Fruit fly (Drosophila melanogaster) whole organism: ENCODE data around the gene CG11601.

ENCODE experiments used
- CG8478 ChIP-seq: fragments of >200 bp; optimal IDR thresholded peaks from 2 replicates; lab custom pipeline; 2018; ENCODE audit warnings: inconsistent platforms
- Dll ChIP-seq: fragments of >200 bp; optimal IDR thresholded peaks from 2 replicates; lab custom pipeline; 2017
- EcR ChIP-seq, 2 experiments: fragments of >200 bp; optimal IDR thresholded peaks; 2 replicates each; lab custom pipeline; 2017; ENCODE audit warnings: missing biosample characterization in 2 of 2, missing genetic modification characterization in 2 of 2, missing genetic modification reagents in 2 of 2
- pan ChIP-seq: fragments of >200 bp; optimal IDR thresholded peaks from 2 replicates; lab custom pipeline; 2017
- psq ChIP-seq: fragments of >200 bp; optimal IDR thresholded peaks from 2 replicates; lab custom pipeline; 2017
- usp ChIP-seq: fragments of >200 bp; optimal IDR thresholded peaks from 2 replicates; lab custom pipeline; 2017; ENCODE audit warnings: missing biosample characterization, missing genetic modification characterization, mixed read lengths

Gene CG11601

dm6 chr2L:291657-292056 lies 8.6 kb upstream of the CG11601 start, which contains the start of gene CG3625:
TSS of gene CG3625 (minus strand) at chr2L:291795.
- TF ChIP-seq Dll (lab: Kevin White, UChicago), result no peak
- TF ChIP-seq psq (lab: Kevin White, UChicago), result no peak
- TF ChIP-seq pan (lab: Kevin White, UChicago), result no peak
- no peak for TF ChIP-seq usp (GFP tag; lab: Kevin White, UChicago)
- TF ChIP-seq EcR (GFP tag; optimal IDR thresholded peaks at IDR 0.05; lab: Kevin White, UChicago), result no peak

- no peak for TF ChIP-seq Dll (lab: Kevin White, UChicago)
- TF ChIP-seq EcR (GFP tag; optimal IDR thresholded peaks at IDR 0.05; lab: Kevin White, UChicago), result no peak
- TF ChIP-seq CG8478 (lab: Kevin White, UChicago), result no peak
- TF ChIP-seq usp (GFP tag; lab: Kevin White, UChicago), result no peak
- no peak for TF ChIP-seq pan (lab: Kevin White, UChicago)
- TF ChIP-seq psq (lab: Kevin White, UChicago), result no peak
These were observed 7.9 kb upstream of the CG11601 start for dm6 chr2L:290949-291348.

dm6 chr2L:290373-290772 lies 7.3 kb upstream of the CG11601 start:
- TF ChIP-seq EcR (GFP tag; optimal IDR thresholded peaks at IDR 0.05; lab: Kevin White, UChicago), result no peak
- no peak for TF ChIP-seq psq (lab: Kevin White, UChicago)
- TF ChIP-seq usp (GFP tag; lab: Kevin White, UChicago), result no peak
- TF ChIP-seq Dll (lab: Kevin White, UChicago), result no peak
- TF ChIP-seq CG8478 (lab: Kevin White, UChicago), result no peak
- TF ChIP-seq pan (lab: Kevin White, UChicago), result no peak

dm6 chr2L:289044-289443 lies 6.0 kb upstream of the CG11601 start, which contains the start of gene Amnionless:
TSS of gene Amnionless (minus strand) at chr2L:289144.
- TF ChIP-seq Dll (lab: Kevin White, UChicago) (no peak), CG8478 (lab: Kevin White, UChicago) (no peak), usp (GFP tag; lab: Kevin White, UChicago) (no peak), EcR (GFP tag; optimal IDR thresholded peaks at IDR 0.05; lab: Kevin White, UChicago) (no peak), pan (lab: Kevin White, UChicago) (no peak)

dm6 chr2L:286421-286820 lies 3.4 kb upstream of the CG11601 start:
- no peak for TF ChIP-seq CG8478 (lab: Kevin White, UChicago)
- peak in 1 of 2 experiments; percentile 4 for TF ChIP-seq EcR (GFP tag; optimal IDR thresholded peaks at IDR 0.05; lab: Kevin White, UChicago)

dm6 chr2L:285596-286023 lies 2.5 kb upstream of the CG11601 start:
- TF ChIP-seq CG8478 (lab: Kevin White, UChicago) (no peak), pan (lab: Kevin White, UChicago) (no peak), psq (lab: Kevin White, UChicago) (no peak), Dll (lab: Kevin White, UChicago) (no peak), EcR (GFP tag; optimal IDR thresholded peaks at IDR 0.05; lab: Kevin White, UChicago) (no peak), usp (GFP tag; lab: Kevin White, UChicago) (no peak)

dm6 chr2L:278134-278533 lies 4.9 kb downstream of the CG11601 start, which contains the start of gene CG17078:
TSS of gene CG17078 (minus strand) at chr2L:278234.
- TF ChIP-seq CG8478 (lab: Kevin White, UChicago), result no peak

- TF ChIP-seq EcR (GFP tag; optimal IDR thresholded peaks at IDR 0.05; lab: Kevin White, UChicago) (no peak), CG8478 (lab: Kevin White, UChicago) (no peak), psq (lab: Kevin White, UChicago) (no peak), pan (lab: Kevin White, UChicago) (no peak), Dll (lab: Kevin White, UChicago) (no peak), usp (GFP tag; lab: Kevin White, UChicago) (no peak)
These were observed 5.9 kb downstream of the CG11601 start, which contains the start of gene smo for dm6 chr2L:277122-277671. TSS of gene smo (plus strand) at chr2L:277582.

- TF ChIP-seq EcR (GFP tag; optimal IDR thresholded peaks at IDR 0.05; lab: Kevin White, UChicago) (no peak), Dll (lab: Kevin White, UChicago) (no peak), psq (lab: Kevin White, UChicago) (no peak), CG8478 (lab: Kevin White, UChicago) (no peak), pan (lab: Kevin White, UChicago) (no peak), usp (GFP tag; lab: Kevin White, UChicago) (no peak)
These were observed 9.5 kb downstream of the CG11601 start, which contains the start of the genes mbm and CG11555 for dm6 chr2L:273603-274002. TSS of gene mbm (minus strand) at chr2L:273715. TSS of gene CG11555 (plus strand) at chr2L:273836.

dm6 chr2L:271553-271952 lies 11.5 kb downstream of the CG11601 start, which contains the start of gene Dus1:
TSS of gene Dus1 (minus strand) at chr2L:271744.
- TF ChIP-seq EcR (GFP tag; optimal IDR thresholded peaks at IDR 0.05; lab: Kevin White, UChicago) (no peak), pan (lab: Kevin White, UChicago) (no peak), psq (lab: Kevin White, UChicago) (no peak), Dll (lab: Kevin White, UChicago) (no peak), CG8478 (lab: Kevin White, UChicago) (no peak), usp (GFP tag; lab: Kevin White, UChicago) (no peak)

dm6 chr2L:268788-269187 lies 14.3 kb downstream of the CG11601 start, which contains the start of gene CG3345:
TSS of gene CG3345 (plus strand) at chr2L:269088.
- TF ChIP-seq usp (GFP tag; lab: Kevin White, UChicago), result no peak

dm6 chr2L:267441-268089 lies 15.5 kb downstream of the CG11601 start, which contains the start of gene CG17075:
TSS of gene CG17075 (minus strand) at chr2L:267505.
- TF ChIP-seq Dll (lab: Kevin White, UChicago) (no peak), pan (lab: Kevin White, UChicago) (no peak), CG8478 (lab: Kevin White, UChicago) (no peak), psq (lab: Kevin White, UChicago) (no peak), usp (GFP tag; lab: Kevin White, UChicago) (no peak), EcR (GFP tag; optimal IDR thresholded peaks at IDR 0.05; lab: Kevin White, UChicago) (no peak)
